Worm (Caenorhabditis elegans) whole organism, L4 larva: ENCODE measurements around the gene tsfm-1.

Source experiments
- D1046.2 ChIP-seq: fragments of 200-800 bp; sonication (Bioruptor generic); IDR thresholded peaks from 2 replicates; pipeline ENCODE4 v1.3.6; 2022; ENCODE audit warnings: missing genetic modification characterization, missing compliant biosample characterization
- F26F4.8 ChIP-seq: fragments of 200-800 bp; sonication (Bioruptor generic); conservative IDR thresholded peaks from 2 replicates; pipeline ENCODE4 v1.3.6; 2022; ENCODE audit warnings: missing genetic modification characterization, missing compliant biosample characterization
- F44E2.7 ChIP-seq: fragments of 200-800 bp; sonication (Bioruptor generic); IDR thresholded peaks from 2 replicates; pipeline ENCODE4 v2.1.2; 2022; ENCODE audit warnings: missing genetic modification characterization, missing compliant biosample characterization
- R02D3.7 ChIP-seq: fragments of 150-350 bp; sonication (generic microtip); optimal IDR thresholded peaks from 3 replicates; lab custom pipeline; 2014; ENCODE audit warnings: missing biosample characterization, missing genetic modification characterization
- T20F7.1 ChIP-seq: fragments of 200-800 bp; sonication (Bioruptor generic); optimal IDR thresholded peaks from 2 replicates; lab custom pipeline; 2018; ENCODE audit warnings: mild to moderate bottlenecking, missing genetic modification characterization, missing compliant biosample characterization
- Y105C5A.15 ChIP-seq: fragments of 200-800 bp; sonication (Bioruptor generic); IDR thresholded peaks from 2 replicates; pipeline ENCODE4 v1.3.6; 2022; ENCODE audit warnings: missing genetic modification characterization, missing compliant biosample characterization
- Y48G9A.11 ChIP-seq: fragments of 200-800 bp; sonication (Bioruptor generic); IDR thresholded peaks from 2 replicates; pipeline ENCODE4 v1.3.6; 2022; ENCODE audit warnings: missing genetic modification reagents, missing genetic modification characterization, missing compliant biosample characterization
- Y5F2A.4 ChIP-seq: fragments of 200-800 bp; sonication (Bioruptor generic); optimal IDR thresholded peaks from 2 replicates; lab custom pipeline; 2018; ENCODE audit warnings: mild to moderate bottlenecking, missing genetic modification characterization, missing compliant biosample characterization
- Y75B8A.6 ChIP-seq: fragments of 200-800 bp; sonication (Bioruptor generic); IDR thresholded peaks from 2 replicates; pipeline ENCODE4 v1.3.6; 2022; ENCODE audit warnings: missing genetic modification reagents, missing genetic modification characterization, missing compliant biosample characterization
- ZK337.2 ChIP-seq: fragments of 200-800 bp; sonication (Bioruptor generic); IDR thresholded peaks from 2 replicates; pipeline ENCODE4 v1.3.6; 2022; ENCODE audit warnings: missing genetic modification reagents, missing genetic modification characterization, missing compliant biosample characterization
- aha-1 ChIP-seq: fragments of 150-350 bp; peaks from one replicate; lab custom pipeline; 2014; ENCODE audit warnings: missing biosample characterization, missing genetic modification characterization
- ama-1 ChIP-seq: fragments of 150-350 bp; optimal IDR thresholded peaks from 2 replicates; lab custom pipeline; 2014; ENCODE audit warnings: inconsistent platforms, mixed read lengths
- arid-1 ChIP-seq: fragments of 200-800 bp; sonication (Bioruptor generic); conservative IDR thresholded peaks from 2 replicates; pipeline ENCODE4 v1.3.6; 2022; ENCODE audit warnings: missing genetic modification reagents, missing genetic modification characterization, missing compliant biosample characterization
- attf-4 ChIP-seq: sonication (generic microtip); optimal IDR thresholded peaks from 3 replicates; lab custom pipeline; 2017; ENCODE audit warnings: missing biosample characterization, missing genetic modification characterization
- ceh-20 ChIP-seq: fragments of 200-800 bp; sonication (Bioruptor generic); IDR thresholded peaks from 2 replicates; pipeline ENCODE4 v1.3.6; 2022; ENCODE audit warnings: missing genetic modification reagents, missing genetic modification characterization, missing compliant biosample characterization
- ceh-32 ChIP-seq: sonication (generic microtip); optimal IDR thresholded peaks from 2 replicates; lab custom pipeline; 2016; ENCODE audit warnings: mild to moderate bottlenecking, missing genetic modification characterization, missing compliant biosample characterization; ENCODE audit not compliant: poor library complexity
- ceh-44 ChIP-seq: fragments of 200-800 bp; sonication (Bioruptor generic); IDR thresholded peaks from 2 replicates; pipeline ENCODE4 v1.3.6; 2022; ENCODE audit warnings: missing genetic modification reagents, missing genetic modification characterization, missing compliant biosample characterization
- ceh-62 ChIP-seq: sonication (generic microtip); optimal IDR thresholded peaks from 2 replicates; lab custom pipeline; 2017; ENCODE audit warnings: missing biosample characterization, missing genetic modification characterization
- daf-19 ChIP-seq: fragments of 200-800 bp; sonication (Bioruptor generic); conservative IDR thresholded peaks from 2 replicates; pipeline ENCODE4 v1.3.6; 2022; ENCODE audit warnings: missing genetic modification characterization, missing compliant biosample characterization
- daf-8 ChIP-seq: fragments of 200-800 bp; sonication (Bioruptor generic); IDR thresholded peaks from 2 replicates; pipeline ENCODE4 v1.3.6; 2022; ENCODE audit warnings: missing genetic modification characterization, missing compliant biosample characterization
- dmd-6 ChIP-seq: fragments of 200-800 bp; sonication (Bioruptor generic); IDR thresholded peaks from 2 replicates; pipeline ENCODE4 v1.3.6; 2022; ENCODE audit warnings: missing genetic modification reagents, missing genetic modification characterization, missing compliant biosample characterization
- dpl-1 ChIP-seq: fragments of 150-350 bp; optimal IDR thresholded peaks from 2 replicates; lab custom pipeline; 2014; ENCODE audit warnings: missing biosample characterization, missing genetic modification reagents, missing genetic modification characterization
- duxl-1 ChIP-seq: sonication (generic microtip); optimal IDR thresholded peaks from 2 replicates; lab custom pipeline; 2016; ENCODE audit warnings: mild to moderate bottlenecking, missing genetic modification characterization, moderate library complexity, missing compliant biosample characterization; ENCODE audit not compliant: poor library complexity
- dve-1 ChIP-seq: sonication (generic microtip); optimal IDR thresholded peaks from 2 replicates; lab custom pipeline; 2017; ENCODE audit warnings: antibody characterized with exemption, mild to moderate bottlenecking, missing genetic modification characterization, missing compliant biosample characterization; ENCODE audit not compliant: insufficient read depth
- egl-27 ChIP-seq: sonication (generic microtip); optimal IDR thresholded peaks from 3 replicates; lab custom pipeline; 2017; ENCODE audit warnings: missing biosample characterization, missing genetic modification reagents, missing genetic modification characterization
- hif-1 ChIP-seq, 2 experiments: sonication (generic microtip); optimal IDR thresholded peaks; 2 replicates each; lab custom pipeline; 2016 to 2017; ENCODE audit warnings: missing compliant biosample characterization in 2 of 2, missing genetic modification characterization in 2 of 2, missing genetic modification reagents in 2 of 2, missing genotype in 2 of 2, mild to moderate bottlenecking in 1 of 2
- hmg-1.1 ChIP-seq: fragments of 200-800 bp; sonication (Bioruptor generic); IDR thresholded peaks from 2 replicates; pipeline ENCODE4 v1.3.6; 2022; ENCODE audit warnings: missing genetic modification reagents, missing genetic modification characterization, missing compliant biosample characterization
- jun-1 ChIP-seq: fragments of 150-350 bp; optimal IDR thresholded peaks from 2 replicates; lab custom pipeline; 2014; ENCODE audit warnings: missing biosample characterization, missing genetic modification reagents, missing genetic modification characterization
- lim-7 ChIP-seq: fragments of 200-800 bp; sonication (Bioruptor generic); IDR thresholded peaks from 2 replicates; pipeline ENCODE4 v1.3.6; 2022; ENCODE audit warnings: missing genetic modification characterization, missing compliant biosample characterization
- lin-13 ChIP-seq: fragments of 150-350 bp; optimal IDR thresholded peaks from 2 replicates; lab custom pipeline; 2014; ENCODE audit warnings: missing biosample characterization, missing genetic modification reagents, missing genetic modification characterization
- lin-38 ChIP-seq: fragments of 200-800 bp; sonication (Bioruptor generic); IDR thresholded peaks from 2 replicates; pipeline ENCODE4 v1.3.6; 2022; ENCODE audit warnings: missing genetic modification reagents, missing genetic modification characterization, missing compliant biosample characterization
- mdl-1 ChIP-seq, 2 experiments: fragments of 150-350 bp in 1 of 2; sonication (generic microtip) in 1 of 2; optimal IDR thresholded peaks; 2 replicates each; lab custom pipeline; 2014 to 2017; ENCODE audit warnings: missing biosample characterization in 2 of 2, missing genetic modification characterization in 2 of 2
- mep-1 ChIP-seq: fragments of 150-350 bp; sonication (generic microtip); optimal IDR thresholded peaks from 3 replicates; lab custom pipeline; 2014; ENCODE audit warnings: missing biosample characterization, missing genetic modification characterization
- mes-2 ChIP-seq: sonication (generic microtip); optimal IDR thresholded peaks from 2 replicates; lab custom pipeline; 2016; ENCODE audit warnings: missing genotype, mild to moderate bottlenecking, missing genetic modification characterization, missing compliant biosample characterization; ENCODE audit not compliant: poor library complexity, severe bottlenecking
- mxl-3 ChIP-seq: fragments of 200-800 bp; sonication (Bioruptor generic); optimal IDR thresholded peaks from 2 replicates; lab custom pipeline; 2018; ENCODE audit warnings: mild to moderate bottlenecking, missing genetic modification characterization, missing compliant biosample characterization
- nhr-102 ChIP-seq: sonication (generic microtip); optimal IDR thresholded peaks from 2 replicates; lab custom pipeline; 2016; ENCODE audit warnings: mild to moderate bottlenecking, missing genetic modification characterization, moderate library complexity, missing compliant biosample characterization
- nhr-11 ChIP-seq: fragments of 150-350 bp; optimal IDR thresholded peaks from 2 replicates; lab custom pipeline; 2014; ENCODE audit warnings: missing biosample characterization, missing genetic modification characterization
- nhr-25 ChIP-seq: sonication (generic microtip); optimal IDR thresholded peaks from 2 replicates; lab custom pipeline; 2017; ENCODE audit warnings: missing genetic modification characterization, mild to moderate bottlenecking, missing compliant biosample characterization, antibody characterized with exemption, moderate library complexity, borderline replicate concordance; ENCODE audit not compliant: insufficient read depth
- nhr-28 ChIP-seq: fragments of 150-350 bp; optimal IDR thresholded peaks from 2 replicates; lab custom pipeline; 2014; ENCODE audit warnings: missing biosample characterization, missing genetic modification characterization
- nhr-76 ChIP-seq: fragments of 150-350 bp; optimal IDR thresholded peaks from 2 replicates; lab custom pipeline; 2014; ENCODE audit warnings: missing biosample characterization, missing genetic modification characterization
- nhr-77 ChIP-seq: fragments of 150-350 bp; optimal IDR thresholded peaks from 2 replicates; lab custom pipeline; 2014; ENCODE audit warnings: missing biosample characterization, missing genetic modification characterization
- pqm-1 ChIP-seq: sonication (generic microtip); optimal IDR thresholded peaks from 2 replicates; lab custom pipeline; 2017; ENCODE audit warnings: missing biosample characterization, missing genetic modification characterization
- saeg-2 ChIP-seq: fragments of 200-800 bp; sonication (Bioruptor generic); IDR thresholded peaks from 2 replicates; pipeline ENCODE4 v1.3.6; 2022; ENCODE audit warnings: missing genetic modification reagents, missing genetic modification characterization, missing compliant biosample characterization
- skn-1 ChIP-seq: fragments of 150-350 bp; optimal IDR thresholded peaks from 2 replicates; lab custom pipeline; 2014; ENCODE audit warnings: missing biosample characterization, missing genetic modification characterization
- snpc-1.2 ChIP-seq: fragments of 200-800 bp; sonication (Bioruptor generic); IDR thresholded peaks from 2 replicates; pipeline ENCODE4 v1.3.6; 2022; ENCODE audit warnings: missing genetic modification reagents, missing genetic modification characterization, missing compliant biosample characterization
- unc-130 ChIP-seq: sonication (generic microtip); optimal IDR thresholded peaks from 2 replicates; lab custom pipeline; 2016; ENCODE audit warnings: missing genetic modification reagents, missing genetic modification characterization, missing compliant biosample characterization
- unc-62 ChIP-seq, 3 experiments: fragments of 150-350 bp in 1 of 3; sonication (generic microtip); optimal IDR thresholded peaks in 2 of 3; peaks in 1 of 3; 1 replicate in 1 of 3; 2 replicates in 2 of 3; lab custom pipeline; 2014 to 2017; ENCODE audit warnings: missing biosample characterization in 3 of 3, missing genetic modification characterization in 3 of 3, missing genetic modification reagents in 3 of 3, missing genotype in 1 of 3
- vab-7 ChIP-seq: fragments of 200-800 bp; sonication (Bioruptor generic); IDR thresholded peaks from 2 replicates; pipeline ENCODE4 v1.3.6; 2022; ENCODE audit warnings: missing genetic modification reagents, missing genetic modification characterization, missing compliant biosample characterization
- zfp-2 ChIP-seq: sonication (generic microtip); optimal IDR thresholded peaks from 2 replicates; lab custom pipeline; 2016; ENCODE audit warnings: mild to moderate bottlenecking, missing genetic modification characterization, missing compliant biosample characterization
- ztf-11 ChIP-seq: fragments of 150-350 bp; optimal IDR thresholded peaks from 2 replicates; lab custom pipeline; 2014; ENCODE audit warnings: missing biosample characterization, missing genetic modification characterization

The tsfm-1 gene

DNA sequence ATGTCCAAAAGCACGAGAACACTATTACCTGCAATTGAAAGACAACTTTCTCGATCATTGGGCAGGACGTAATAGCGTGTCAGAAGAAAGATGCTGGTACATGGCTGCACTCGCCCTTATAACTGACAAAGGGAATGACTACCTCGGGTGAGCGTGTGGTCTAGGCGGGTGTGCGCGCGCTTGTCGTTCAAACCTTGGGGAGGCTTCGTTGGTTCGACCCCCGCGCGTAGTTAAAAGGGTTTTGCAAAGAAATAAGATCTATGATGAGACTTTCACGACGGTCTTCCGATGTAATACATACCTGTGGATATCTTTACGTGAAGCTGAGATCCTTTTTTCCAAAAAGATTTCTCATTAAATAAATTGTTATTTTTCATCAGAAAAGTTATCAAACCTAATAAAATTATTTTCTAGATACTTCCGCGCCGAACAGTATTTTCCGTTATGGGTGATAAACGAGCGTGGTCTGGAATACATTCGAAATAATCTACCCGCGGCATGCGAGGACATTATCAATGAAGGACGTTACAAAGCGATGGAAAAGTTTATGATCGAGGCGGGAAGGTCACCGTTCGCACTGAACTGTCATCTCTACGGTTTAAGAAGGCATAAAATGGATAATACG, 32.2 kb upstream of the tsfm-1 start (continued):
- no peak for TF ChIP-seq ceh-62 (tag; lab: Kevin White, UChicago)
- TF ChIP-seq ZK337.2 = peak; percentile 98
- peak; percentile 99 for TF ChIP-seq vab-7 (GFP tag; lab: Robert Waterston, UW)
- peak; percentile 96 for TF ChIP-seq daf-8 (GFP tag; lab: Robert Waterston, UW)
- TF ChIP-seq jun-1 = peak; percentile 73
- TF ChIP-seq nhr-77 (tag; lab: Kevin White, UChicago) = peak; percentile 75
- peak; percentile 100 for TF ChIP-seq Y105C5A.15 (GFP tag; lab: Robert Waterston, UW)
- TF ChIP-seq duxl-1 (tag; lab: Kevin White, UChicago) = peak; percentile 97
- TF ChIP-seq aha-1 = peak; percentile 93
- TF ChIP-seq hif-1 (tag; optimal IDR thresholded peaks at IDR 0.05; lab: Kevin White, UChicago) = peak; percentile 76 to 81
- TF ChIP-seq mxl-3 (GFP tag; lab: Kevin White, UChicago) = peak; percentile 91
- TF ChIP-seq ceh-32 (tag; lab: Kevin White, UChicago) = peak; percentile 85
- TF ChIP-seq ceh-20 (GFP tag; lab: Robert Waterston, UW) = peak; percentile 97
- TF ChIP-seq mep-1 (tag; lab: Kevin White, UChicago) = peak; percentile 91
- TF ChIP-seq saeg-2 (GFP tag; lab: Robert Waterston, UW) = peak; percentile 99
- TF ChIP-seq R02D3.7 (tag; lab: Kevin White, UChicago) = peak; percentile 35
- TF ChIP-seq hmg-1.1 (GFP tag; lab: Robert Waterston, UW) = peak; percentile 98
- TF ChIP-seq dpl-1 (GFP tag; lab: Kevin White, UChicago) = peak; percentile 63
- TF ChIP-seq Y48G9A.11 = peak; percentile 96
- peak; percentile 91 for TF ChIP-seq ama-1 (lab: Kevin White, UChicago)
- TF ChIP-seq nhr-102 (tag; lab: Kevin White, UChicago) = peak; percentile 95
- TF ChIP-seq daf-19 = peak; percentile 100
- TF ChIP-seq mdl-1 (tag; optimal IDR thresholded peaks at IDR 0.05; lab: Kevin White, UChicago) = peak; percentile 13 to 49
- peak; percentile 96 for TF ChIP-seq Y75B8A.6
- peak; percentile 88 for TF ChIP-seq dmd-6 (GFP tag; lab: Robert Waterston, UW)
- TF ChIP-seq lin-38 = peak; percentile 93
- no peak for TF ChIP-seq nhr-28 (tag; lab: Kevin White, UChicago)
- peak; percentile 95 for TF ChIP-seq mes-2 (tag; lab: Kevin White, UChicago)
- no peak for TF ChIP-seq pqm-1 (tag; lab: Kevin White, UChicago)
- TF ChIP-seq skn-1 (tag; lab: Kevin White, UChicago) = no peak
- peak in 1 of 2 experiments; percentile 86 for TF ChIP-seq unc-62 (GFP tag; optimal IDR thresholded peaks at IDR 0.05 in 1 of 2; lab: Kevin White, UChicago)
- TF ChIP-seq unc-62 (tag; optimal IDR thresholded peaks at IDR 0.05; lab: Kevin White, UChicago) = no peak
- peak; percentile 100 for TF ChIP-seq lim-7 (GFP tag; lab: Robert Waterston, UW)
- peak; percentile 49 for TF ChIP-seq ztf-11 (tag; lab: Kevin White, UChicago)
- peak; percentile 98 for TF ChIP-seq Y5F2A.4 (GFP tag; lab: Kevin White, UChicago)
- TF ChIP-seq attf-4 (tag; lab: Kevin White, UChicago) = peak; percentile 83
- peak; percentile 98 for TF ChIP-seq ceh-44
- peak; percentile 67 for TF ChIP-seq lin-13 (GFP tag; lab: Kevin White, UChicago)
- TF ChIP-seq unc-130 = peak; percentile 83
- TF ChIP-seq F44E2.7 = peak; percentile 100
- TF ChIP-seq nhr-76 (tag; lab: Kevin White, UChicago) = no peak
- peak; percentile 97 for TF ChIP-seq D1046.2
- TF ChIP-seq F26F4.8 (GFP tag; lab: Robert Waterston, UW) = peak; percentile 100
- TF ChIP-seq dve-1 (tag; lab: Kevin White, UChicago) = peak; percentile 89
- peak; percentile 97 for TF ChIP-seq snpc-1.2 (GFP tag; lab: Robert Waterston, UW)
- peak; percentile 99 for TF ChIP-seq arid-1 (GFP tag; lab: Robert Waterston, UW)
- peak; percentile 80 for TF ChIP-seq zfp-2 (tag; lab: Kevin White, UChicago)
- TF ChIP-seq nhr-25 (tag; lab: Kevin White, UChicago) = peak; percentile 53
- TF ChIP-seq T20F7.1 = peak; percentile 86
- peak; percentile 47 for TF ChIP-seq nhr-11 (tag; lab: Kevin White, UChicago)
- TF ChIP-seq egl-27 (tag; lab: Kevin White, UChicago) = peak; percentile 38
